Worm (Caenorhabditis elegans): ENCODE data around the gene C50E3.5.

DNA sequence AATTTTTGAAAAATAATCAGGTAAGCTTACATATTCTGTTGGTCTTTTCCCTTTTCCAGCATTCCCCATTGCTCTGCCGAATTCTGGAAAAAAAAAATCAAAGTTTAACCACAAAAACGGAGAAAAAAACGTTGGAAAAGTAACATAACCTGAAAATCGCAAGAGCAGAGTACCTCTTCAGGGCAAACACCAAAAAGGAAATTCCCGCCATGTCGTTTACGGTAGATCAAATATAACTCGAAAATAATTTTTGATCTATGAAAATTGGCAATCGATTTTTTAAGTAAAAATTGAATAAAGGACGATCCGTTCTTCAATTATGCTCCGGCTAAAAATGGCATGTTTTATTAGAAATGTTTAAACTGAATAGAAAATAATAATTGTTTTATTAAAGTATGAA, 15.6 kb downstream of the C50E3.5 start, which contains the start of gene C50E3.11:
- TF ChIP-seq Y22D7AL.16 (tag; optimal IDR thresholded peaks at IDR 0.05) (no peak), fkh-10 (GFP tag; optimal IDR thresholded peaks at IDR 0.05) (no peak), ceh-31 (tag; optimal IDR thresholded peaks at IDR 0.05) (no peak), pros-1 (tag; optimal IDR thresholded peaks at IDR 0.05) (no peak), F13H6.1 (tag; optimal IDR thresholded peaks at IDR 0.05) (no peak), hlh-15 (tag; optimal IDR thresholded peaks at IDR 0.05) (no peak), pax-1 (tag; optimal IDR thresholded peaks at IDR 0.05) (no peak)
